Fruit fly (Drosophila melanogaster) whole organism, embryonic: ENCODE data around the gene CG15425.

ENCODE experiments used
- CG1233 ChIP-seq: fragments of 200-800 bp; sonication (Bioruptor generic); optimal IDR thresholded peaks from 4 replicates; lab custom pipeline; 2018; ENCODE audit warnings: missing biosample characterization, mild to moderate bottlenecking, missing genetic modification characterization
- CG12391 ChIP-seq: fragments of 200-800 bp; sonication (Bioruptor generic); optimal IDR thresholded peaks from 3 replicates; lab custom pipeline; 2018; ENCODE audit warnings: missing biosample characterization, mild to moderate bottlenecking, missing genetic modification characterization, moderate library complexity
- CG13123 ChIP-seq: fragments of 200-800 bp; sonication (Bioruptor generic); optimal IDR thresholded peaks from 2 replicates; lab custom pipeline; 2016; ENCODE audit warnings: missing biosample characterization, missing genetic modification characterization
- CG15073 ChIP-seq: fragments of 200-800 bp; sonication (Bioruptor generic); optimal IDR thresholded peaks from 2 replicates; lab custom pipeline; 2016; ENCODE audit warnings: missing biosample characterization, missing genetic modification characterization
- CG1603 ChIP-seq: fragments of 200-800 bp; sonication (Bioruptor generic); optimal IDR thresholded peaks from 2 replicates; lab custom pipeline; 2019; ENCODE audit warnings: missing biosample characterization, mild to moderate bottlenecking, missing genetic modification characterization, moderate library complexity
- CG16815 ChIP-seq: fragments of 200-800 bp; sonication (Bioruptor generic); optimal IDR thresholded peaks from 3 replicates; lab custom pipeline; 2017; ENCODE audit warnings: missing biosample characterization, mild to moderate bottlenecking, missing genetic modification characterization
- CG2875 ChIP-seq: fragments of 200-800 bp; sonication (Bioruptor generic); optimal IDR thresholded peaks from 2 replicates; lab custom pipeline; 2017; ENCODE audit warnings: missing biosample characterization, mild to moderate bottlenecking, missing genetic modification characterization, missing genetic modification reagents
- CG33557 ChIP-seq: fragments of 200-800 bp; sonication (Bioruptor generic); optimal IDR thresholded peaks from 2 replicates; lab custom pipeline; 2019; ENCODE audit warnings: missing biosample characterization, mild to moderate bottlenecking, missing genetic modification characterization, moderate library complexity
- CG3407 ChIP-seq: fragments of 200-800 bp; sonication (Bioruptor generic); optimal IDR thresholded peaks from 2 replicates; lab custom pipeline; 2018; ENCODE audit warnings: missing biosample characterization, mild to moderate bottlenecking, missing genetic modification characterization
- CG4424 ChIP-seq: fragments of 200-800 bp; sonication (Bioruptor generic); optimal IDR thresholded peaks from 3 replicates; lab custom pipeline; 2016; ENCODE audit warnings: missing biosample characterization, missing genetic modification characterization
- CG6272 ChIP-seq: fragments of 200-800 bp; sonication (Bioruptor generic); IDR thresholded peaks from 2 replicates; pipeline ENCODE4 v1.3.6; 2022; ENCODE audit warnings: missing biosample characterization, missing genetic modification characterization
- CG6683 ChIP-seq: fragments of 200-800 bp; sonication (Bioruptor generic); optimal IDR thresholded peaks from 2 replicates; lab custom pipeline; 2017; ENCODE audit warnings: missing biosample characterization, mild to moderate bottlenecking, missing genetic modification characterization, missing genetic modification reagents
- CkIIα-i1 ChIP-seq: fragments of 200-800 bp; sonication (Bioruptor generic); IDR thresholded peaks from 2 replicates; pipeline ENCODE4 v1.3.6; 2022; ENCODE audit warnings: missing biosample characterization, missing genetic modification characterization
- Deaf1 ChIP-seq: fragments of 200-800 bp; optimal IDR thresholded peaks from 3 replicates; lab custom pipeline; 2019; ENCODE audit warnings: missing biosample characterization, mild to moderate bottlenecking, missing genetic modification characterization, moderate library complexity
- Doc3 ChIP-seq: fragments of 200-800 bp; sonication (Bioruptor generic); IDR thresholded peaks from 3 replicates; pipeline ENCODE4 v1.3.6; 2022; ENCODE audit warnings: missing biosample characterization, missing genetic modification characterization; ENCODE audit not compliant: partially characterized antibody
- Hand ChIP-seq: fragments of 200-800 bp; sonication (Bioruptor generic); optimal IDR thresholded peaks from 2 replicates; lab custom pipeline; 2017; ENCODE audit warnings: mild to moderate bottlenecking, missing biosample characterization, missing genetic modification reagents, missing genetic modification characterization
- Hmx ChIP-seq: fragments of 200-800 bp; sonication (Bioruptor generic); optimal IDR thresholded peaks from 2 replicates; lab custom pipeline; 2016; ENCODE audit warnings: missing biosample characterization, missing genetic modification characterization
- Hr39 ChIP-seq: fragments of >200 bp; optimal IDR thresholded peaks from 2 replicates; lab custom pipeline; 2017
- Kr ChIP-seq: fragments of 200-800 bp; sonication (Bioruptor generic); optimal IDR thresholded peaks from 2 replicates; lab custom pipeline; 2017; ENCODE audit warnings: missing biosample characterization, mild to moderate bottlenecking, missing genetic modification characterization
- Lim3 ChIP-seq: fragments of 200-800 bp; sonication (Bioruptor generic); IDR thresholded peaks from 2 replicates; pipeline ENCODE4 v1.3.6; 2022; ENCODE audit warnings: missing biosample characterization, missing genetic modification characterization
- MBD-R2 ChIP-seq: fragments of 200-800 bp; sonication (Bioruptor generic); IDR thresholded peaks from 2 replicates; pipeline ENCODE4 v1.3.6; 2022; ENCODE audit warnings: missing biosample characterization, missing genetic modification characterization
- MTF-1 ChIP-seq: fragments of 200-800 bp; sonication (Bioruptor generic); optimal IDR thresholded peaks from 2 replicates; lab custom pipeline; 2018; ENCODE audit warnings: missing biosample characterization, mild to moderate bottlenecking, missing genetic modification characterization, borderline replicate concordance
- Med ChIP-seq: fragments of 200-800 bp; sonication (Bioruptor generic); peaks from one replicate; lab custom pipeline; 2016; ENCODE audit warnings: missing biosample characterization, missing genetic modification characterization, mild to moderate bottlenecking, inconsistent platforms, moderate library complexity
- Mes4 ChIP-seq: fragments of 200-800 bp; sonication (Bioruptor generic); optimal IDR thresholded peaks from 2 replicates; lab custom pipeline; 2016; ENCODE audit warnings: missing biosample characterization, missing genetic modification characterization
- Mrtf ChIP-seq: fragments of 200-800 bp; sonication (Bioruptor generic); IDR thresholded peaks from 3 replicates; pipeline ENCODE4 v1.3.6; 2022; ENCODE audit warnings: missing biosample characterization, missing genetic modification characterization
- Side ChIP-seq: fragments of 200-800 bp; sonication (Bioruptor generic); optimal IDR thresholded peaks from 2 replicates; lab custom pipeline; 2016; ENCODE audit warnings: missing biosample characterization, missing genetic modification characterization
- ara ChIP-seq: fragments of 200-800 bp; sonication (Bioruptor generic); IDR thresholded peaks from 2 replicates; pipeline ENCODE4 v1.3.6; 2022; ENCODE audit warnings: missing biosample characterization, missing genetic modification characterization
- bbx ChIP-seq: fragments of 200-800 bp; sonication (Bioruptor generic); IDR thresholded peaks from 2 replicates; pipeline ENCODE4 v1.3.6; 2022; ENCODE audit warnings: missing biosample characterization, missing genetic modification characterization; ENCODE audit not compliant: partially characterized antibody
- cad ChIP-seq: fragments of >200 bp; optimal IDR thresholded peaks from 2 replicates; lab custom pipeline; 2017; ENCODE audit warnings: missing biosample characterization, missing genetic modification characterization
- dpn ChIP-seq, 2 experiments: fragments of 200-800 bp; sonication (Bioruptor generic); optimal IDR thresholded peaks; 3 replicates each; lab custom pipeline; 2016; ENCODE audit warnings: missing biosample characterization in 2 of 2, missing genetic modification characterization in 2 of 2
- fd3F ChIP-seq: fragments of 200-800 bp; sonication (Bioruptor generic); optimal IDR thresholded peaks from 2 replicates; lab custom pipeline; 2018; ENCODE audit warnings: missing biosample characterization, mild to moderate bottlenecking, missing genetic modification characterization, moderate library complexity
- ftz-f1 ChIP-seq: fragments of 200-800 bp; sonication (Bioruptor generic); optimal IDR thresholded peaks from 2 replicates; lab custom pipeline; 2016; ENCODE audit warnings: missing biosample characterization, missing genetic modification characterization
- gcm2 ChIP-seq: fragments of 200-800 bp; sonication (Bioruptor generic); optimal IDR thresholded peaks from 2 replicates; lab custom pipeline; 2016; ENCODE audit warnings: missing biosample characterization, missing genetic modification characterization
- h ChIP-seq: fragments of >200 bp; optimal IDR thresholded peaks from 2 replicates; lab custom pipeline; 2017
- jigr1 ChIP-seq: fragments of 200-800 bp; sonication (Bioruptor generic); IDR thresholded peaks from 3 replicates; pipeline ENCODE4 v1.3.6; 2022; ENCODE audit warnings: missing biosample characterization, missing genetic modification characterization
- jing ChIP-seq: fragments of 200-800 bp; sonication (Bioruptor generic); optimal IDR thresholded peaks from 2 replicates; lab custom pipeline; 2018; ENCODE audit warnings: missing biosample characterization, mild to moderate bottlenecking, missing genetic modification characterization
- knrl ChIP-seq: fragments of 200-800 bp; sonication (Bioruptor generic); IDR thresholded peaks from 3 replicates; pipeline ENCODE4 v1.3.6; 2022; ENCODE audit warnings: missing biosample characterization, missing genetic modification characterization; ENCODE audit not compliant: partially characterized antibody
- mld ChIP-seq: fragments of 200-800 bp; sonication (Bioruptor generic); IDR thresholded peaks from 3 replicates; pipeline ENCODE4 v1.3.6; 2022; ENCODE audit warnings: missing biosample characterization, missing genetic modification characterization; ENCODE audit not compliant: partially characterized antibody
- pb ChIP-seq: fragments of 200-800 bp; sonication (Bioruptor generic); optimal IDR thresholded peaks from 3 replicates; lab custom pipeline; 2016; ENCODE audit warnings: missing biosample characterization, missing genetic modification characterization
- pita ChIP-seq: fragments of 200-800 bp; sonication (Bioruptor generic); optimal IDR thresholded peaks from 2 replicates; lab custom pipeline; 2017; ENCODE audit warnings: missing biosample characterization, mild to moderate bottlenecking, missing genetic modification characterization
- rib ChIP-seq: fragments of 200-800 bp; sonication (Bioruptor generic); IDR thresholded peaks from 2 replicates; pipeline ENCODE4 v1.3.6; 2022; ENCODE audit warnings: missing biosample characterization, missing genetic modification characterization
- sd ChIP-seq: fragments of 200-800 bp; sonication (Bioruptor generic); optimal IDR thresholded peaks from 3 replicates; lab custom pipeline; 2018; ENCODE audit warnings: missing biosample characterization, mild to moderate bottlenecking, missing genetic modification characterization, moderate library complexity
- slbo ChIP-seq: fragments of 200-800 bp; sonication (Bioruptor generic); IDR thresholded peaks from 2 replicates; pipeline ENCODE4 v1.3.6; 2022; ENCODE audit warnings: missing biosample characterization, missing genetic modification characterization
- so ChIP-seq: fragments of 200-800 bp; sonication (Bioruptor generic); IDR thresholded peaks from 3 replicates; pipeline ENCODE4 v1.3.6; 2022; ENCODE audit warnings: missing biosample characterization, missing genetic modification characterization
- ssp ChIP-seq: fragments of 200-800 bp; sonication (Bioruptor generic); IDR thresholded peaks from 2 replicates; pipeline ENCODE4 v1.3.6; 2022; ENCODE audit warnings: missing biosample characterization, missing genetic modification characterization
- tna ChIP-seq: fragments of 200-800 bp; sonication (Bioruptor generic); IDR thresholded peaks from 2 replicates; pipeline ENCODE4 v1.3.6; 2022; ENCODE audit warnings: missing biosample characterization, missing genetic modification characterization; ENCODE audit not compliant: partially characterized antibody
- unc-4 ChIP-seq: fragments of 200-800 bp; sonication (Bioruptor generic); IDR thresholded peaks from 2 replicates; pipeline ENCODE4 v1.3.6; 2022; ENCODE audit warnings: missing biosample characterization, missing genetic modification characterization; ENCODE audit not compliant: partially characterized antibody
- vnd ChIP-seq: fragments of 200-800 bp; sonication (Bioruptor generic); IDR thresholded peaks from 3 replicates; pipeline ENCODE4 v1.3.6; 2022; ENCODE audit warnings: missing biosample characterization, missing genetic modification characterization; ENCODE audit not compliant: partially characterized antibody
- zen2 ChIP-seq: fragments of 200-800 bp; sonication (Bioruptor generic); IDR thresholded peaks from 3 replicates; pipeline ENCODE4 v1.3.6; 2022; ENCODE audit warnings: missing biosample characterization, missing genetic modification characterization; ENCODE audit not compliant: partially characterized antibody
- zfh2 ChIP-seq: fragments of 200-800 bp; sonication (Bioruptor generic); optimal IDR thresholded peaks from 2 replicates; lab custom pipeline; 2016; ENCODE audit warnings: missing biosample characterization, missing genetic modification characterization

Gene CG15425

DNA sequence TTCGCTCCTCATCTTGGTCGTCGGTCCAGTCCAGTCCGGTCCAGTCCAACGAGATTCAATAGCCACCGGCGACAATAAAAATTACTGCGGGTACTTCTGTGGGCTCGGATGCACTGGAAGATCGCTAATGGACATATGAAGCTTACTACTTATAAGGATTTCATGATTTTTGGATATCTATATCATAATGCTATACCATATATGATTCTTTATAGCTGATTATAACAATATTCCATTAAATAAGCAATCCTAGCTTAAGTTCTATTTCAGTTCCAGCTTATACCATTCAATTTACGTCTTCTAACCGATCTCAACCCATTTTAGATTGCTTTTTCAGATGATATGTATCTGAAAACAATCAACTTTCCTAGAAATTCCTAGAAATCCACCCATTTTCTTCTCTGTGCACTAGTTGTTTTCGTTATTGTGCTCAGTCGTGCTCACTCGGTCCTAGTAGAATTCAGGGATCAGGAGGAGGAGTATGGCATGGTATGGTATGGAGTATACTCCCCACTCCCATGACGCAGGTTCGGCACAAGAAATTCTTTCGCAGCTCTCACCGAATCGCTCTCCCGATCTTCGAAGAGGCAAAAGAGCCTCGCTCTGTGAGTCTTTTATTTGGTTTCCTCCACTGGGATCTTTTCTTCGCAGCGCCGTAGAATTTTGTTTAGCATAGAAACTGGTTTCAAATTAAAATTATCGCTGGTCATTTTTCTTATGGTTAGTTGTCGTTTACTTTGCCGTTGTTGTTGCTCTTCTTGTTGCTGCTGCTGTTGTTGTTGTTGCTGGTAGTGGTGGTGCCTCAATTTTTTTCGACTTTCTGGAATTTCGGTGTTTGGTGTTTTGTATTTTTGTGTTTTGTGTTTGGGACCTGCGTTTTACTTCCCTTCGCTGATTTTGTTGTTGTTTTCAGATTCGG is 35.1 kb upstream of the CG15425 start (continued):
- TF ChIP-seq slbo (GFP tag; lab: Robert Waterston, UW) (no peak), vnd (GFP tag; lab: Robert Waterston, UW) (no peak), CkIIα-i1 (no peak), Hand (GFP tag; lab: Kevin White, UChicago) (no peak), Deaf1 (tag; lab: Kevin White, UChicago) (no peak), ftz-f1 (no peak), rib (GFP tag; lab: Robert Waterston, UW) (no peak), CG1233 (GFP tag; lab: Kevin White, UChicago) (no peak), fd3F (no peak), tna (no peak), Hmx (GFP tag; lab: Kevin White, UChicago) (no peak), mld (no peak), pita (GFP tag; lab: Kevin White, UChicago) (no peak), ara (GFP tag; lab: Robert Waterston, UW) (no peak), CG15073 (GFP tag; lab: Kevin White, UChicago) (no peak), CG12391 (tag; lab: Kevin White, UChicago) (peak; percentile 1), Doc3 (no peak), zfh2 (GFP tag; lab: Kevin White, UChicago) (no peak), Mes4 (no peak), CG6683 (no peak), pb (GFP tag; lab: Kevin White, UChicago) (no peak), Mrtf (GFP tag; lab: Robert Waterston, UW) (no peak), Hr39 (lab: Kevin White, UChicago) (no peak), jigr1 (no peak), ssp (GFP tag; lab: Robert Waterston, UW) (no peak), MTF-1 (GFP tag; lab: Kevin White, UChicago) (no peak), unc-4 (GFP tag; lab: Robert Waterston, UW) (no peak), CG16815 (GFP tag; lab: Kevin White, UChicago) (peak; percentile 27), CG3407 (GFP tag; lab: Kevin White, UChicago) (no peak), gcm2 (GFP tag; lab: Kevin White, UChicago) (no peak), knrl (GFP tag; lab: Robert Waterston, UW) (no peak), Med (peak; percentile 2), bbx (no peak), cad (GFP tag; lab: Kevin White, UChicago) (no peak), Kr (GFP tag; lab: Kevin White, UChicago) (no peak), so (GFP tag; lab: Robert Waterston, UW) (no peak), CG4424 (GFP tag; lab: Kevin White, UChicago) (peak; percentile 60), dpn (GFP tag; optimal IDR thresholded peaks at IDR 0.05; lab: Kevin White, UChicago) (no peak), h (lab: Kevin White, UChicago) (no peak), CG33557 (GFP tag; lab: Kevin White, UChicago) (no peak), zen2 (GFP tag; lab: Robert Waterston, UW) (no peak), CG2875 (GFP tag; lab: Kevin White, UChicago) (no peak), CG1603 (no peak), Side (GFP tag; lab: Kevin White, UChicago) (no peak), CG6272 (no peak), jing (no peak), Lim3 (no peak), MBD-R2 (GFP tag; lab: Robert Waterston, UW) (no peak), CG13123 (GFP tag; lab: Kevin White, UChicago) (no peak), sd (tag; lab: Kevin White, UChicago) (peak; percentile 81)
